Worm (Caenorhabditis elegans): ENCODE data around the gene Y38H6C.15.

Gene Y38H6C.15

DNA sequence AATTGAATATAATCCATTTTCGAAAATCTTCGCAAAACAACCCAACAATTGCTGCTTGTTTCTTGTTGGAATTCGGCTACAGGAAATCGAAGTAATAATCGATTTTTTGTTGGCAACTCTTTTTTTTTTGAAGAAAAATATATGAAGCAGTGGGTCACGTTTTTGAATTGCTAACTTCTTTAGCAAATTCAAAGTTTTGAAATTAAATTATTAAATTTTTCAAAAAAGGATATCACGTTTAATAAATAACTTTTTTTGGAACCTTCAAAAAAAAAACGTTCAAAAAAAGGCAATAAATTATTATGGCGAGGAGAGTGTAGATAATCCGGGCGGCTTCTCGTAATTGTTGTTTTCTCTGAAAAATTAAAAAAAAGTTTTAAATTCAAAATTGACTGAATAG lies at the start of gene Y38H6C.15:
Gene Y38H6C.15, minus strand, starts transcription at position 101 of the 400 bp plus-strand sequence.
- no peak for TF ChIP-seq efl-1 (GFP tag; optimal IDR thresholded peaks at IDR 0.05)
- TF ChIP-seq ccch-3 (GFP tag; optimal IDR thresholded peaks at IDR 0.05) = no peak
- TF ChIP-seq die-1 (tag; optimal IDR thresholded peaks at IDR 0.05) = no peak
- TF ChIP-seq attf-3 (GFP tag; conservative IDR thresholded peaks at IDR 0.05) = no peak
- TF ChIP-seq xnd-1 (tag; optimal IDR thresholded peaks at IDR 0.05) = no peak
- no peak for TF ChIP-seq ceh-58 (GFP tag; IDR thresholded peaks at IDR 0.05)

DNA sequence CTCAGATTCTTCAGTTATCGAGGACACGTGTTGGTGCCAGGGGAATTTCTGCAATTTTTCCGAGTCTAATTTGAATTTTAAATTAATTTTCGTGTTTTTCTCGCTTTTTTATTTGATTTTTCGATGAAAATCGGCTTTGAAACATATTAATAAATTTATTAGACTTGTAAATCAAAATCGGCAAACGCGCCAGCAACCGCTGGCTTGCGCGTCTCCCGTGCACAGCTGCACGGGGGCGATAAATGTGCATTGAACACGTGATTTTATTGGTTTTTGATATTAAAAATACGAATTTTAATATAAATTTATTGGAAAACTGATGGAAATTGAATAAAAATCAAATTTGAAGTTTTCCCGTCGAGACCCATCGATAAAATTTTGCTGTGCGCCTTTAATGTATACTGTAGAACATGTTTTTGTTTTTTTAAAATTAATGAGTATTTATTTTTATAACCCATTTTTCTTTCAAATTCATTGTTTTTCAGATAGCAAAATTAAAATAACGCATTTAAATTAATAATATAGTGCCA lies 44.5 kb upstream of the Y38H6C.15 start, which contains the start of gene F26F2.7:
Gene F26F2.7, plus strand, starts transcription at position 480 of the 530 bp plus-strand sequence.
- peak; percentile 82; the same call in 1 of the 2 replicates for TF ChIP-seq Y95B8A.8 (GFP tag; IDR thresholded peaks at IDR 0.05)
- TF ChIP-seq lin-35 (GFP tag; optimal IDR thresholded peaks at IDR 0.05) = peak in 2 of 3 experiments; percentile 4 to 82
- peak; percentile 94 for TF ChIP-seq lsl-1 (GFP tag; optimal IDR thresholded peaks at IDR 0.05)
- TF ChIP-seq snpc-1.3 (tag; optimal IDR thresholded peaks at IDR 0.05; ENCODE audit: insufficient read depth) = peak; percentile 44
- no peak for TF ChIP-seq rec-8 (tag; optimal IDR thresholded peaks at IDR 0.05)
- peak; percentile 80 for TF ChIP-seq zfh-2 (GFP tag; conservative IDR thresholded peaks at IDR 0.05)
- TF ChIP-seq F57C9.4 (tag; optimal IDR thresholded peaks at IDR 0.05) = peak; percentile 32
- peak; percentile 80 for TF ChIP-seq nhr-80 (tag; optimal IDR thresholded peaks at IDR 0.05)
- no peak for TF ChIP-seq nhr-27 (tag; optimal IDR thresholded peaks at IDR 0.05)
- TF ChIP-seq T07F8.4 (tag; optimal IDR thresholded peaks at IDR 0.05) = no peak
- peak; percentile 87 for TF ChIP-seq ceh-91 (GFP tag; IDR thresholded peaks at IDR 0.05)
- TF ChIP-seq snpc-4 (GFP tag; optimal IDR thresholded peaks at IDR 0.05) = no peak
- TF ChIP-seq snpc-4 (tag; optimal IDR thresholded peaks at IDR 0.05) = peak in 3 of 4 experiments; percentile 26 to 85 (median 79)
- TF ChIP-seq F57A8.1 (GFP tag; optimal IDR thresholded peaks at IDR 0.05) = no peak
- TF ChIP-seq B0035.1 (tag; optimal IDR thresholded peaks at IDR 0.05) = peak; percentile 56
- TF ChIP-seq snpc-3.4 (tag; optimal IDR thresholded peaks at IDR 0.05) = peak; percentile 50
- peak; percentile 50; the same call in 1 of the 2 replicates for TF ChIP-seq C17E4.6 (GFP tag; IDR thresholded peaks at IDR 0.05)
- TF ChIP-seq B0261.1 (tag; optimal IDR thresholded peaks at IDR 0.05) = peak; percentile 25
- TF ChIP-seq lsy-27 (tag; optimal IDR thresholded peaks at IDR 0.05; ENCODE audit: borderline replicate concordance, insufficient read depth) = no peak
- peak; percentile 93 for TF ChIP-seq pbrm-1 (GFP tag; IDR thresholded peaks at IDR 0.05)
- no peak for TF ChIP-seq egl-18 (GFP tag; IDR thresholded peaks at IDR 0.05)
- TF ChIP-seq Y53F4B.3 (GFP tag; IDR thresholded peaks at IDR 0.05) = no peak
- peak; percentile 28 for TF ChIP-seq F22D6.2 (tag; optimal IDR thresholded peaks at IDR 0.05)
- no peak for TF ChIP-seq ets-4 (GFP tag; optimal IDR thresholded peaks at IDR 0.05)
- no peak for TF ChIP-seq bed-2 (GFP tag; IDR thresholded peaks at IDR 0.05)
- TF ChIP-seq rcor-1 (GFP tag; IDR thresholded peaks at IDR 0.05) = peak; percentile 89
- TF ChIP-seq hrde-1 (tag; optimal IDR thresholded peaks at IDR 0.05; ENCODE audit: borderline replicate concordance) = no peak
- TF ChIP-seq Y67H2A.10 (GFP tag; conservative IDR thresholded peaks at IDR 0.05) = peak; percentile 63; the same call in 1 of the 2 replicates
- peak; percentile 72 for TF ChIP-seq tbp1 (GFP tag; optimal IDR thresholded peaks at IDR 0.05)
- TF ChIP-seq athp-1 (tag; optimal IDR thresholded peaks at IDR 0.05) = peak; percentile 85
- peak; percentile 71 for TF ChIP-seq hmg-1.2 (GFP tag; IDR thresholded peaks at IDR 0.05)
- peak; percentile 88; the same call in 1 of the 2 replicates for TF ChIP-seq mcd-1 (GFP tag; IDR thresholded peaks at IDR 0.05)
- TF ChIP-seq lin-26 (GFP tag; IDR thresholded peaks at IDR 0.05) = no peak
- peak; percentile 41 for TF ChIP-seq snpc-1.1 (tag; optimal IDR thresholded peaks at IDR 0.05; ENCODE audit: insufficient read depth)
- TF ChIP-seq hmg-20 (GFP tag; IDR thresholded peaks at IDR 0.05) = peak; percentile 79
- no peak for TF ChIP-seq akir-1 (GFP tag; optimal IDR thresholded peaks at IDR 0.05)
- no peak for TF ChIP-seq nhr-90 (tag; optimal IDR thresholded peaks at IDR 0.05)
- peak; percentile 44 for TF ChIP-seq F23B12.7 (tag; optimal IDR thresholded peaks at IDR 0.05; ENCODE audit: insufficient read depth)
- no peak for TF ChIP-seq nhr-179 (tag; optimal IDR thresholded peaks at IDR 0.05)
